Worm (Caenorhabditis elegans): Measurements from ENCODE around the gene mlc-4.

- TF ChIP-seq flt-1 (GFP tag; IDR thresholded peaks at IDR 0.05) = no peak
- no peak for TF ChIP-seq sea-1 (GFP tag; conservative IDR thresholded peaks at IDR 0.05)
- no peak for TF ChIP-seq ama-1 (optimal IDR thresholded peaks at IDR 0.05)
- no peak for TF ChIP-seq ceh-36 (tag; optimal IDR thresholded peaks at IDR 0.05)
- no peak for TF ChIP-seq hmbx-1 (tag; optimal IDR thresholded peaks at IDR 0.05)
- TF ChIP-seq pes-1 (GFP tag; IDR thresholded peaks at IDR 0.05) = no peak
- no peak for TF ChIP-seq ceh-13 (GFP tag; optimal IDR thresholded peaks at IDR 0.05)
- no peak for TF ChIP-seq scrt-1 (GFP tag; IDR thresholded peaks at IDR 0.05)
- no peak for TF ChIP-seq tra-4 (tag; optimal IDR thresholded peaks at IDR 0.05)
Measured at ce11 chrIII:3370054-3370453, 23.5 kb downstream of the mlc-4 start, which contains the start of gene prk-2.

Measured in whole organism, early embryonic.